Fruit fly (Drosophila melanogaster) whole organism, prepupa: ENCODE data around the gene pins.

Source experiments
- Blimp-1 ChIP-seq: fragments of 200-800 bp; sonication (Bioruptor generic); optimal IDR thresholded peaks from 3 replicates; lab custom pipeline; 2017; ENCODE audit warnings: missing biosample characterization, missing genetic modification characterization, mild to moderate bottlenecking, moderate library complexity, missing genetic modification reagents
- CG11762 ChIP-seq: fragments of 200-800 bp; sonication (Bioruptor generic); optimal IDR thresholded peaks from 3 replicates; lab custom pipeline; 2016; ENCODE audit warnings: missing biosample characterization, missing genetic modification characterization; ENCODE audit not compliant: insufficient read depth
- CG16779 ChIP-seq: fragments of 200-800 bp; sonication (Bioruptor generic); optimal IDR thresholded peaks from 3 replicates; lab custom pipeline; 2017; ENCODE audit warnings: missing biosample characterization, mild to moderate bottlenecking, missing genetic modification characterization
- CG3032 ChIP-seq: fragments of 200-800 bp; optimal IDR thresholded peaks from 2 replicates; lab custom pipeline; 2019; ENCODE audit warnings: missing biosample characterization, mild to moderate bottlenecking, missing genetic modification characterization, moderate library complexity
- CG32006 ChIP-seq: fragments of 200-800 bp; sonication (Bioruptor generic); optimal IDR thresholded peaks from 3 replicates; lab custom pipeline; 2017; ENCODE audit warnings: missing biosample characterization, mild to moderate bottlenecking, missing genetic modification characterization
- CG34406 ChIP-seq: fragments of 200-800 bp; sonication (Bioruptor generic); optimal IDR thresholded peaks from 3 replicates; lab custom pipeline; 2016; ENCODE audit warnings: missing biosample characterization, missing genetic modification characterization
- CG3919 ChIP-seq: fragments of 200-800 bp; sonication (Bioruptor generic); optimal IDR thresholded peaks from 3 replicates; lab custom pipeline; 2016; ENCODE audit warnings: missing biosample characterization, missing genetic modification characterization
- CG6808 ChIP-seq: fragments of 200-800 bp; sonication (Bioruptor generic); optimal IDR thresholded peaks from 3 replicates; lab custom pipeline; 2017; ENCODE audit warnings: missing biosample characterization, missing genetic modification characterization, mild to moderate bottlenecking, moderate library complexity, missing genetic modification reagents
- CG6854 ChIP-seq: fragments of 200-800 bp; sonication (Bioruptor generic); optimal IDR thresholded peaks from 2 replicates; lab custom pipeline; 2017; ENCODE audit warnings: missing biosample characterization, mild to moderate bottlenecking, missing genetic modification characterization
- CG7368 ChIP-seq: fragments of 200-800 bp; sonication (Bioruptor generic); optimal IDR thresholded peaks from 3 replicates; lab custom pipeline; 2016; ENCODE audit warnings: missing biosample characterization, missing genetic modification characterization
- CG8119 ChIP-seq: fragments of 200-800 bp; sonication (Bioruptor generic); IDR thresholded peaks from 3 replicates; pipeline ENCODE4 v1.3.6; 2022; ENCODE audit warnings: missing biosample characterization, missing genetic modification characterization
- CG8632 ChIP-seq: fragments of 200-800 bp; sonication (Bioruptor generic); optimal IDR thresholded peaks from 3 replicates; lab custom pipeline; 2016; ENCODE audit warnings: missing biosample characterization, missing genetic modification characterization
- Eip75B ChIP-seq: fragments of 200-800 bp; sonication (Bioruptor generic); optimal IDR thresholded peaks from 3 replicates; lab custom pipeline; 2016; ENCODE audit warnings: missing biosample characterization, missing genetic modification characterization
- Eip78C ChIP-seq: fragments of 200-800 bp; sonication (Bioruptor generic); peaks from one replicate; lab custom pipeline; 2016; ENCODE audit warnings: missing biosample characterization, missing genetic modification characterization
- Gug ChIP-seq: fragments of 200-800 bp; sonication (Bioruptor generic); IDR thresholded peaks from 2 replicates; pipeline ENCODE4 v1.3.6; 2022; ENCODE audit warnings: missing biosample characterization, missing genetic modification characterization
- Hr39 ChIP-seq: fragments of 200-800 bp; sonication (Bioruptor generic); optimal IDR thresholded peaks from 2 replicates; lab custom pipeline; 2016; ENCODE audit warnings: missing biosample characterization, missing genetic modification characterization
- Lpt ChIP-seq: fragments of 200-800 bp; sonication (Bioruptor generic); optimal IDR thresholded peaks from 3 replicates; lab custom pipeline; 2016; ENCODE audit warnings: missing biosample characterization, missing genetic modification characterization
- Met ChIP-seq: fragments of 200-800 bp; sonication (Bioruptor generic); optimal IDR thresholded peaks from 3 replicates; lab custom pipeline; 2016; ENCODE audit warnings: missing biosample characterization, missing genetic modification characterization
- Sox102F ChIP-seq: fragments of 200-800 bp; sonication (Bioruptor generic); optimal IDR thresholded peaks from 2 replicates; lab custom pipeline; 2016; ENCODE audit warnings: missing biosample characterization, mild to moderate bottlenecking, missing genetic modification characterization
- Sox14 ChIP-seq: fragments of 200-800 bp; sonication (Bioruptor generic); optimal IDR thresholded peaks from 3 replicates; lab custom pipeline; 2016; ENCODE audit warnings: missing biosample characterization, missing genetic modification characterization
- Sox15 ChIP-seq: fragments of 200-800 bp; sonication (Bioruptor generic); optimal IDR thresholded peaks from 3 replicates; lab custom pipeline; 2016; ENCODE audit warnings: missing biosample characterization, missing genetic modification characterization
- acj6 ChIP-seq: fragments of 200-800 bp; sonication (Bioruptor generic); optimal IDR thresholded peaks from 3 replicates; lab custom pipeline; 2016; ENCODE audit warnings: missing biosample characterization, missing genetic modification characterization
- dac ChIP-seq: fragments of 200-800 bp; sonication (Bioruptor generic); optimal IDR thresholded peaks from 2 replicates; lab custom pipeline; 2017; ENCODE audit warnings: missing biosample characterization, mild to moderate bottlenecking, missing genetic modification characterization
- dsx ChIP-seq: fragments of 200-800 bp; optimal IDR thresholded peaks from 3 replicates; lab custom pipeline; 2019; ENCODE audit warnings: missing biosample characterization, mild to moderate bottlenecking, missing genetic modification characterization, moderate library complexity; ENCODE audit not compliant: poor library complexity, severe bottlenecking
- eg ChIP-seq: fragments of 200-800 bp; sonication (Bioruptor generic); IDR thresholded peaks from 3 replicates; pipeline ENCODE4 v1.3.6; 2022; ENCODE audit warnings: missing biosample characterization, missing genetic modification characterization
- fd59A ChIP-seq: fragments of 200-800 bp; sonication (Bioruptor generic); optimal IDR thresholded peaks from 2 replicates; lab custom pipeline; 2017; ENCODE audit warnings: missing biosample characterization, mild to moderate bottlenecking, missing genetic modification characterization, missing genetic modification reagents
- fkh ChIP-seq: fragments of 200-800 bp; sonication (Bioruptor generic); optimal IDR thresholded peaks from 3 replicates; lab custom pipeline; 2017; ENCODE audit warnings: missing biosample characterization, mild to moderate bottlenecking, missing genetic modification characterization, moderate library complexity
- net ChIP-seq: fragments of 200-800 bp; sonication (Bioruptor generic); optimal IDR thresholded peaks from 3 replicates; lab custom pipeline; 2016; ENCODE audit warnings: missing biosample characterization, missing genetic modification characterization
- pdm3 ChIP-seq: fragments of 200-800 bp; sonication (Bioruptor generic); optimal IDR thresholded peaks from 3 replicates; lab custom pipeline; 2016; ENCODE audit warnings: missing biosample characterization, missing genetic modification characterization
- spab ChIP-seq: fragments of 200-800 bp; sonication (Bioruptor generic); optimal IDR thresholded peaks from 2 replicates; lab custom pipeline; 2017; ENCODE audit warnings: missing biosample characterization, mild to moderate bottlenecking, missing genetic modification characterization, missing genetic modification reagents
- ss ChIP-seq, 2 experiments: fragments of 200-800 bp; sonication (Bioruptor generic); optimal IDR thresholded peaks; 2 replicates in 1 of 2; 3 replicates in 1 of 2; lab custom pipeline; 2017 to 2018; ENCODE audit warnings: mild to moderate bottlenecking in 2 of 2, missing biosample characterization in 2 of 2, missing genetic modification characterization in 2 of 2, moderate library complexity in 1 of 2
- svp ChIP-seq: fragments of 200-800 bp; sonication (Bioruptor generic); peaks from one replicate; lab custom pipeline; 2016; ENCODE audit warnings: missing biosample characterization, missing genetic modification characterization
- topi ChIP-seq: fragments of 200-800 bp; sonication (Bioruptor generic); optimal IDR thresholded peaks from 3 replicates; lab custom pipeline; 2016; ENCODE audit warnings: missing biosample characterization, missing genetic modification characterization

pins gene

DNA sequence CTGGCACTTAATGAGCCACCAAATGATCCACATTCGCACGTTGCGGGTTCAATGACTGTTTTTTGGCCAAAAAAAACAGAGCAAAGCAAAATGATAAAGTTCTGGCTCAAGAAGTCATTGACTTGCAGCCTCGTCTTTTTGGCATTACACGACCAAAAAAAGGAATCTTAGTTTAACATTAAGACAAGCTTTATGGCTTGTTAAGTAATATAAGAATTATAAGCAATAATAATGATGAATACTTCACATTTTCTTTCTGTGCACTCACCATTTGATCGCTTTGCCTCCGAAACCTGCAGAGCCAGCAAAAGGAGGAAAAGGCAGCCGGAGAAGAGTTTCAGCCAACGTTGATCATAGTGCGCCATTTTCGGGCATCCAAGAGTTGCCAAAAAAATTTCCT is 10.5 kb downstream of the pins start (continued):
- TF ChIP-seq CG6808 (GFP tag; lab: Kevin White, UChicago) (no peak), Hr39 (GFP tag; lab: Kevin White, UChicago) (peak; percentile 69), Sox102F (peak; percentile 86), CG32006 (GFP tag; lab: Kevin White, UChicago) (peak; percentile 52), dac (GFP tag; lab: Kevin White, UChicago) (no peak), CG8119 (GFP tag; lab: Robert Waterston, UW) (peak; percentile 22; the same call in 2 of the 3 replicates), Lpt (GFP tag; lab: Kevin White, UChicago) (no peak), acj6 (no peak)

DNA sequence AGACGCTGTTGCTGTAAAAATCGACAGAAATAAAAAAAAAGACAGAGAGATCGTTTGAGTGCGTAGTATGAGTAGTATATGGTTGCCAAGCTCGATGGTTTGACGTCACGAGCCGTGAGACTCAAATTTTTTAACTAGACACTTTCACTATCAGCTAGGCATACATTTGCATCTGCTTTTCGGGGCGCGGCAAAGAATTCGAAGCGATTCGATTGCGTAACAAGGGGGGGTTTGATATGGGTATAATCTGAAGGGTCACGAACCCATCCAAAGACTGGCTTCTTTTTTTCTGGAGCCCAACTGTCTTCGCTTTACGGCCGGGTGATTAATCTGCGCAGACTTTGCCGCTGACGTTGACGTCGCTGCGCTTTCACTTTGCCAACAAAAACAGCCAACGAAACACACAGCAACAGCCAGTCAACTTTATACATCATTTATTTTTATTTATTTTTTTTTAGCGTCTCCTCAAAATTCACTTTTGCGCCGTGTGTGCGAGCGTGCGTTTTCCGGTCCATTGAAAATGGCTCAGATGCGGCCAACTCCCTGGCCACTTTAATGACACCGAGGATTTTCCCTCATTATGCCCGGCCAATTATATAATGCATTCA is 11.0 kb downstream of the pins start:
- TF ChIP-seq net (GFP tag; lab: Kevin White, UChicago) (no peak), Blimp-1 (GFP tag; lab: Kevin White, UChicago) (peak; percentile 37), svp (GFP tag; lab: Kevin White, UChicago) (peak; percentile 59)
- TF ChIP-seq, all 60 proteins: peak for 2

DNA sequence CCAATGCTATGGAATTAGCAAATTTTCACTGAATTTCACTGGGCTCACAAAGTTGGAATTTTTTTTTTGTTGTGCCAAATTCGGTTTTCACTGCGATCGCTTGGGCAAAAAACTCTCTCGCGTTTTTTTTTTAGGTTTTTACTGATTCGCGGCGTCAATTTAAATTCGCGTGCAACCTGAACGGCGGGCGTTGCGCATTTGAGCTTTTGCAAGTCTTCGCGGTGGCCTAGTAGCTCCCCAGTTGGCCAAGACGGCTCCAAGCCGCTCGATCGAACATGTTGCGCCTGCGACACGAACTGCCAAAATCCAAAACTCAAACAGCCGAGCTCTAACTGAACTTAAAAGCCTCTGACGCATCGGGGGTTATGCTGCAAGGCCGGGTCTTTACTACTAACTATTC is 13.3 kb downstream of the pins start, which contains the start of gene CG5639:
Gene CG5639, minus strand, starts transcription at position 152 of the 400 bp plus-strand sequence.
- TF ChIP-seq Gug (GFP tag; lab: Robert Waterston, UW), result no peak
- TF ChIP-seq Eip75B, result no peak
- no peak for TF ChIP-seq CG3032 (tag; lab: Kevin White, UChicago)
- TF ChIP-seq topi (GFP tag; lab: Kevin White, UChicago), result no peak
- TF ChIP-seq CG16779 (tag; lab: Kevin White, UChicago), result no peak
- TF ChIP-seq spab (GFP tag; lab: Kevin White, UChicago), result no peak
- no peak for TF ChIP-seq Met (GFP tag; lab: Kevin White, UChicago)
- no peak for TF ChIP-seq CG8119 (GFP tag; lab: Robert Waterston, UW)
- TF ChIP-seq CG34406 (GFP tag; lab: Kevin White, UChicago), result no peak
- no peak for TF ChIP-seq net (GFP tag; lab: Kevin White, UChicago)
- no peak for TF ChIP-seq CG3919 (GFP tag; lab: Kevin White, UChicago)
- TF ChIP-seq Hr39 (GFP tag; lab: Kevin White, UChicago), result no peak
- TF ChIP-seq Blimp-1 (GFP tag; lab: Kevin White, UChicago), result peak; percentile 22
- TF ChIP-seq CG32006 (GFP tag; lab: Kevin White, UChicago), result no peak
- no peak for TF ChIP-seq fd59A (GFP tag; lab: Kevin White, UChicago)
- 0 out of 3 replicates have a peak, but pooled peaks have one; percentile 26 for TF ChIP-seq eg (GFP tag; lab: Robert Waterston, UW)
- no peak for TF ChIP-seq Sox14 (GFP tag; lab: Kevin White, UChicago)
- TF ChIP-seq dsx (GFP tag; lab: Kevin White, UChicago), result no peak
- no peak for TF ChIP-seq pdm3 (GFP tag; lab: Kevin White, UChicago)
- peak; percentile 41 for TF ChIP-seq Eip78C (GFP tag; lab: Kevin White, UChicago)
- TF ChIP-seq CG7368 (GFP tag; lab: Kevin White, UChicago), result no peak

DNA sequence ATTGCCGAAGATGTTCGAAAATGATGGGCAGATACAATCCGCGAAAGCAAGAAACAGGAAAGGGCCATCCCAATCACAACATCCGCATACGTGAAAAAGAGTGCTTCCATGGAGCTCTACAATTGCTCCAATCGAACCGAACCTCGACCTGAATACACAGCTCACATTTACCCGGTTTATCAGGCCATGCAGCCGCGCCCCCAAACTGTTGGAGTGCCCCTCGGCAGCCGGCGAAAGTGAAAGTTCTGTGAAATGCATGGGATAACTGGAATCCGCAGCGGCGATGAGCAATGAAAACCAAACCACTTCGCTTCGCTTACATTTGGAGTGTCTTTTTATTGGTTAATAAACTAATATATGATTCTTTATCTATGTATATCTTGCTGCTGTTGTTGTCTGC is 14.6 kb downstream of the pins start:
- TF ChIP-seq svp (GFP tag; lab: Kevin White, UChicago) (peak; percentile 47), CG16779 (tag; lab: Kevin White, UChicago) (no peak), CG11762 (GFP tag; lab: Kevin White, UChicago) (no peak), ss (GFP tag; optimal IDR thresholded peaks at IDR 0.05; lab: Kevin White, UChicago) (no peak), Sox15 (no peak), pdm3 (GFP tag; lab: Kevin White, UChicago) (no peak), Gug (GFP tag; lab: Robert Waterston, UW) (no peak), Eip78C (GFP tag; lab: Kevin White, UChicago) (peak; percentile 0), CG32006 (GFP tag; lab: Kevin White, UChicago) (peak; percentile 13), CG8632 (GFP tag; lab: Kevin White, UChicago) (no peak), fkh (no peak), Eip75B (peak; percentile 45), CG3919 (GFP tag; lab: Kevin White, UChicago) (no peak), CG6854 (GFP tag; lab: Kevin White, UChicago) (peak; percentile 72), Blimp-1 (GFP tag; lab: Kevin White, UChicago) (peak; percentile 98)
